Worm (Caenorhabditis elegans) whole organism, mixed stage, embryonic: ENCODE data around the gene T04C12.8.

Experiments
- M03D4.4 ChIP-seq: sonication (generic microtip); optimal IDR thresholded peaks from 2 replicates; lab custom pipeline; 2017; ENCODE audit warnings: mild to moderate bottlenecking, missing genetic modification characterization, missing compliant biosample characterization
- bed-3 ChIP-seq: fragments of 200-800 bp; sonication (Bioruptor generic); optimal IDR thresholded peaks from 3 replicates; lab custom pipeline; 2018; ENCODE audit warnings: mild to moderate bottlenecking, missing genetic modification characterization, moderate library complexity, missing compliant biosample characterization
- blmp-1 ChIP-seq: fragments of 150-350 bp; optimal IDR thresholded peaks from 2 replicates; lab custom pipeline; 2014; ENCODE audit warnings: missing biosample characterization, missing genetic modification characterization
- ceh-39 ChIP-seq: fragments of 150-350 bp; optimal IDR thresholded peaks from 2 replicates; lab custom pipeline; 2014; ENCODE audit warnings: missing biosample characterization, missing genetic modification characterization
- ceh-43 ChIP-seq: fragments of 200-800 bp; sonication (Bioruptor generic); optimal IDR thresholded peaks from 2 replicates; lab custom pipeline; 2018; ENCODE audit warnings: mild to moderate bottlenecking, missing genetic modification characterization, moderate library complexity, missing compliant biosample characterization
- ceh-83 ChIP-seq: fragments of 200-800 bp; sonication (Bioruptor generic); optimal IDR thresholded peaks from 2 replicates; lab custom pipeline; 2018; ENCODE audit warnings: mild to moderate bottlenecking, missing genetic modification characterization, missing compliant biosample characterization
- ces-1 ChIP-seq: fragments of 150-350 bp; optimal IDR thresholded peaks from 2 replicates; lab custom pipeline; 2014; ENCODE audit warnings: missing biosample characterization, missing genetic modification reagents, missing genetic modification characterization
- cnd-1 ChIP-seq: fragments of 200-800 bp; sonication (Bioruptor generic); optimal IDR thresholded peaks from 2 replicates; lab custom pipeline; 2018; ENCODE audit warnings: mild to moderate bottlenecking, missing genetic modification characterization, missing compliant biosample characterization
- drap-1 ChIP-seq: fragments of 200-800 bp; sonication (Bioruptor generic); optimal IDR thresholded peaks from 3 replicates; lab custom pipeline; 2018; ENCODE audit warnings: mild to moderate bottlenecking, missing genetic modification characterization, missing compliant biosample characterization
- elt-1 ChIP-seq: sonication (generic microtip); optimal IDR thresholded peaks from 2 replicates; lab custom pipeline; 2017; ENCODE audit warnings: missing genetic modification characterization, mild to moderate bottlenecking, missing compliant biosample characterization, antibody characterized with exemption, moderate library complexity, borderline replicate concordance; ENCODE audit not compliant: insufficient read depth
- elt-3 ChIP-seq: fragments of 150-350 bp; optimal IDR thresholded peaks from 2 replicates; lab custom pipeline; 2014; ENCODE audit warnings: missing biosample characterization, missing genetic modification characterization
- flh-1 ChIP-seq: fragments of 200-800 bp; sonication (Bioruptor generic); optimal IDR thresholded peaks from 2 replicates; lab custom pipeline; 2018; ENCODE audit warnings: mild to moderate bottlenecking, missing genetic modification characterization, moderate library complexity, missing compliant biosample characterization
- ham-2 ChIP-seq: fragments of 200-800 bp; sonication (Bioruptor generic); optimal IDR thresholded peaks from 2 replicates; lab custom pipeline; 2018; ENCODE audit warnings: mild to moderate bottlenecking, missing genetic modification characterization, missing compliant biosample characterization
- hlh-1 ChIP-seq: fragments of 150-350 bp; optimal IDR thresholded peaks from 2 replicates; lab custom pipeline; 2014; ENCODE audit warnings: missing biosample characterization, missing genetic modification reagents, missing genetic modification characterization
- lin-13 ChIP-seq: fragments of 150-350 bp; optimal IDR thresholded peaks from 2 replicates; lab custom pipeline; 2014; ENCODE audit warnings: missing biosample characterization, missing genetic modification characterization
- lin-32 ChIP-seq: fragments of 200-800 bp; sonication (Bioruptor generic); optimal IDR thresholded peaks from 2 replicates; lab custom pipeline; 2018; ENCODE audit warnings: mild to moderate bottlenecking, missing genetic modification characterization, missing compliant biosample characterization
- lsy-2 ChIP-seq: fragments of 150-350 bp; optimal IDR thresholded peaks from 2 replicates; lab custom pipeline; 2014; ENCODE audit warnings: missing biosample characterization, missing genetic modification characterization
- mab-5 ChIP-seq: fragments of 150-350 bp; optimal IDR thresholded peaks from 2 replicates; lab custom pipeline; 2014; ENCODE audit warnings: missing biosample characterization, missing genetic modification characterization
- mep-1 ChIP-seq: fragments of 150-350 bp; optimal IDR thresholded peaks from 2 replicates; lab custom pipeline; 2017; ENCODE audit warnings: missing biosample characterization, missing genetic modification reagents, missing genetic modification characterization, inconsistent platforms
- mls-2 ChIP-seq: sonication (generic microtip); optimal IDR thresholded peaks from 2 replicates; lab custom pipeline; 2016; ENCODE audit warnings: mild to moderate bottlenecking, missing genetic modification characterization, moderate library complexity, missing compliant biosample characterization
- nhr-12 ChIP-seq: fragments of 150-350 bp; optimal IDR thresholded peaks from 2 replicates; lab custom pipeline; 2014; ENCODE audit warnings: missing biosample characterization, missing genetic modification characterization
- nhr-2 ChIP-seq: fragments of 150-350 bp; optimal IDR thresholded peaks from 2 replicates; lab custom pipeline; 2014; ENCODE audit warnings: missing biosample characterization, missing genetic modification characterization
- nhr-237 ChIP-seq: fragments of 150-350 bp; optimal IDR thresholded peaks from 2 replicates; lab custom pipeline; 2014; ENCODE audit warnings: missing biosample characterization, missing genetic modification characterization
- nhr-28 ChIP-seq: fragments of 150-350 bp; optimal IDR thresholded peaks from 2 replicates; lab custom pipeline; 2014; ENCODE audit warnings: missing biosample characterization, missing genetic modification characterization
- nhr-76 ChIP-seq: sonication (generic microtip); optimal IDR thresholded peaks from 2 replicates; lab custom pipeline; 2017; ENCODE audit warnings: missing biosample characterization, missing genetic modification characterization
- pha-4 ChIP-seq: fragments of 150-350 bp; optimal IDR thresholded peaks from 2 replicates; lab custom pipeline; 2018; ENCODE audit warnings: missing biosample characterization, missing genetic modification reagents, missing genetic modification characterization
- sem-2 ChIP-seq: fragments of 200-800 bp; sonication (Bioruptor generic); optimal IDR thresholded peaks from 2 replicates; lab custom pipeline; 2018; ENCODE audit warnings: mild to moderate bottlenecking, missing genetic modification characterization, missing compliant biosample characterization
- snpc-4 ChIP-seq: fragments of 150-350 bp; optimal IDR thresholded peaks from 2 replicates; lab custom pipeline; 2014; ENCODE audit warnings: missing biosample characterization, missing genetic modification characterization
- sptf-1 ChIP-seq: sonication (generic microtip); optimal IDR thresholded peaks from 2 replicates; lab custom pipeline; 2017; ENCODE audit warnings: mild to moderate bottlenecking, missing genetic modification characterization, moderate library complexity, missing compliant biosample characterization
- tbx-8 ChIP-seq: fragments of 200-800 bp; sonication (Bioruptor generic); optimal IDR thresholded peaks from 2 replicates; lab custom pipeline; 2018; ENCODE audit warnings: mild to moderate bottlenecking, missing genetic modification characterization, moderate library complexity, missing compliant biosample characterization
- unc-120 ChIP-seq: sonication (generic microtip); optimal IDR thresholded peaks from 2 replicates; lab custom pipeline; 2017; ENCODE audit warnings: missing genetic modification characterization, missing compliant biosample characterization; ENCODE audit not compliant: poor library complexity, severe bottlenecking
- unc-39 ChIP-seq: fragments of 150-350 bp; optimal IDR thresholded peaks from 2 replicates; lab custom pipeline; 2014; ENCODE audit warnings: missing biosample characterization, missing genetic modification characterization
- unc-62 ChIP-seq: fragments of 150-350 bp; optimal IDR thresholded peaks from 2 replicates; lab custom pipeline; 2014; ENCODE audit warnings: missing biosample characterization, missing genetic modification reagents, missing genetic modification characterization
- zip-8 ChIP-seq: fragments of 150-350 bp; optimal IDR thresholded peaks from 2 replicates; lab custom pipeline; 2014; ENCODE audit warnings: missing biosample characterization, missing genetic modification characterization
- ztf-11 ChIP-seq: fragments of 150-350 bp; optimal IDR thresholded peaks from 2 replicates; lab custom pipeline; 2014; ENCODE audit warnings: missing biosample characterization, missing genetic modification characterization

Gene T04C12.8

DNA sequence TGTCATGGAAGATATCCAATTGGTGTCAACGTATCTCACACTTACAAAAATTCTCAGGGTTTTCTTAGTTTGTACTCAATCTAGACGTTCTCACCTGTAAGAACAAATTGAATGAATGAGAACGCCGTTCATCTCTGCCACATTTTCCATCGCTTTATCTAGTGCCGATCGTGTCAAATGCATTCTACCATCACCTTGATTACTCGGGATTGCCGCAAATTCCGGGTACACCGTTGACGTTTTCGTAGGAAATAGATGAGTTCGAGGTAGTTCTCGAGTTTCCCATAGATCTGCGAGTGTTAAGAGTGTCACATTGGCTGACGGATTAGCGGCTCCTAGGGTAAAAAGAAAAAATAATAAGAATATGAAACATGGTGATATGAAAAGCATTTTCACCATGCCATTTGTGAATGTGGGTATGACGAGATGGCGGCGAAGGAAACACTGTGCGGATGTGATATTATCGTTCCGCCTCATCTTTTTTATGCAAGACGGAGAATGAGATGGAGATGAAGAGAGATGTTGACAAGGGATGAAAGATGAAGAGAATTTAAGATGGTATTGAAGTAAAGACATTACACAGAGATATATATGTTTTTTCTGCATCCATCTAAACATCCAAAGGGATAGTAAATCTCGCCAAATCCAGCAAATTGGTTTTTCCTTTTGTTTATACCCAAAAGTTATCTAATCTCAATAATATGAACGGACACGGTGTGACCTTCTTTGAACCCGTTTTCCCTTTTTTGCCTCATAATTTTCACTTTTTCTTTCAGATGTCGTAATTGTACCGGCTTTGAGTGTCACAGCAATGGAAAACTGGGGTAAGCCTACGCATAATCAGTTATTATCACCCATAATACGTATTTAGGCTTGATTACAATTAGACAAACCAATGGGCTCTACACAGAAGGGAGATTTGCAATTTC is 24.3 kb upstream of the T04C12.8 start, which contains the start of gene lact-8:
Gene lact-8, minus strand, starts transcription at position 445 of the 929 bp plus-strand sequence.
- TF ChIP-seq unc-62: no peak
- no peak for TF ChIP-seq sem-2 (GFP tag; lab: Kevin White, UChicago)
- TF ChIP-seq nhr-237: no peak
- TF ChIP-seq unc-120 (tag; lab: Kevin White, UChicago): no peak
- TF ChIP-seq cnd-1 (tag; lab: Kevin White, UChicago): no peak
- no peak for TF ChIP-seq drap-1 (GFP tag; lab: Kevin White, UChicago)
- peak; percentile 90 for TF ChIP-seq elt-1 (tag; lab: Kevin White, UChicago)

DNA sequence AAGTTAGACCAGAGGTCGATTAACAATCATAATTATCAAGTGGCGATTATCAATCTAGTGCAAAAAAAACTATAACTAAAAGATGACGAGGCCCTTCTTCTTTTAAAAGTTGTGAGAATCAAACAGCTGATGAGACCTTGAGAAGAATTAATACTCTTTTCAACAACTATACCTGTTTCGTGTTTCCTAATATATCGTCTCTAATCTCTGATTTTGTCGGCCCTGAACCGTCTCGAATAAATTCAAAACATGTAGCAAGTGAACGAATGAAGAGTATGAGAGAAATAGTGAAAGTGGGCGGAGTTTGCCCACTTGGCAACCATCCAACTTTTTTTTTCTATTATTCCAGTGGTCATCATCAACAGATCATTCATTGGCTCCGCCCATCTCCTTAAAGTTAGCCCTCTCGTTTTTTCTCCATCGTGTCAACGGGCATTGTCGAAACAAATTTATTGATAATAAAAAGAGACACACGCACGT is 18.4 kb upstream of the T04C12.8 start, which contains the start of gene Y42A5A.1:
Gene Y42A5A.1, plus strand, starts transcription at position 430 of the 480 bp plus-strand sequence.
- TF ChIP-seq zip-8 (tag; lab: Kevin White, UChicago) (no peak), unc-120 (tag; lab: Kevin White, UChicago) (no peak), snpc-4 (tag; lab: Kevin White, UChicago) (no peak), lsy-2 (no peak), ces-1 (no peak), nhr-28 (tag; lab: Kevin White, UChicago) (no peak), pha-4 (no peak), sptf-1 (tag; lab: Kevin White, UChicago) (no peak), nhr-237 (no peak)

DNA sequence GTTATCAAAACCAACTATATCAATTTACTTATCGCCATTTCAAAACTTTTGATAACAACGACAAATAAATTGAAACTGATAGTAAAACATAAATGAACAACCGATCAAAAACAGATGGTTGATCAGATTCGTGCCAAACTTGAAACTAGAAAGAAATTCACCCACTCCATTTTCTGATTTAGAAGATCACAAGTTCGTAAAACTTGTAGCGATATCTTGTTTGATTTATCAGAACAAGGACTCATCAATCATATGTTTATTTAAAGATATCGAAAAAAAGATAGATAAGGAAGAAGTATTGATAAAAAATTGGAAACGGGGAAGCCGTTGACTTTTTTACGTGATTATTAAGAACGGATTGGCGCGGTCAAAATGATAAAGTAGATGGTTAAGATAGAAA is 18.0 kb upstream of the T04C12.8 start:
- no peak for TF ChIP-seq drap-1 (GFP tag; lab: Kevin White, UChicago)
- no peak for TF ChIP-seq nhr-2 (tag; lab: Kevin White, UChicago)
- TF ChIP-seq ham-2 (GFP tag; lab: Kevin White, UChicago): no peak
- no peak for TF ChIP-seq ceh-39

DNA sequence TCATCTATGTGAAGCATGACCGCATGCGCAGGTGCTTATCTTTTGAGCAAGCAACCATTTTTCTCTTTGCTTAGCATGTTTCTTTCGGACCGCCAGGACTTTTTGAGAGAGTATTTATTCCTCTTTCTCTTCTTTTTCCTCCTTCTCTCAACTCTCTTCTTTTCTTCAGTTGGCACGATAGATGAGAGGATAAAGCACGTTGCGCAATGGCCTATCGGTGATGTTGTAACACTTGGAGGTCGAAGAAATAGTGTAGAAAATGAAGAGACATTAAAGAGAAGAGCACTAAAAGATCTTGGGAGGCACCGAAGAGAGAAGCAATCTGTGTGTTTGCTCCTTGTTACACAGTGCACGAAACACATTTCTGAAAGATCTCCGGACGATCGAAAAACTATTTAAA is 14.5 kb upstream of the T04C12.8 start:
- no peak for TF ChIP-seq nhr-76 (tag; lab: Kevin White, UChicago)
- TF ChIP-seq nhr-237: peak; percentile 75
- TF ChIP-seq ces-1: no peak
- TF ChIP-seq sem-2 (GFP tag; lab: Kevin White, UChicago): no peak
- no peak for TF ChIP-seq flh-1 (GFP tag; lab: Kevin White, UChicago)
- no peak for TF ChIP-seq lsy-2
- no peak for TF ChIP-seq drap-1 (GFP tag; lab: Kevin White, UChicago)
- TF ChIP-seq lin-32 (GFP tag; lab: Kevin White, UChicago): no peak
- no peak for TF ChIP-seq cnd-1 (tag; lab: Kevin White, UChicago)
- TF ChIP-seq nhr-2 (tag; lab: Kevin White, UChicago): no peak
- no peak for TF ChIP-seq nhr-12 (tag; lab: Kevin White, UChicago)
- TF ChIP-seq elt-3: no peak
- no peak for TF ChIP-seq unc-39 (tag; lab: Kevin White, UChicago)
- peak; percentile 26 for TF ChIP-seq ceh-39
- no peak for TF ChIP-seq tbx-8
- peak; percentile 85 for TF ChIP-seq hlh-1 (tag; lab: Kevin White, UChicago)
- TF ChIP-seq M03D4.4 (tag; lab: Kevin White, UChicago): no peak
- no peak for TF ChIP-seq sptf-1 (tag; lab: Kevin White, UChicago)
- no peak for TF ChIP-seq blmp-1 (tag; lab: Kevin White, UChicago)
- no peak for TF ChIP-seq mls-2
- TF ChIP-seq snpc-4 (tag; lab: Kevin White, UChicago): no peak
- peak; percentile 90 for TF ChIP-seq unc-120 (tag; lab: Kevin White, UChicago)
- TF ChIP-seq nhr-28 (tag; lab: Kevin White, UChicago): no peak
- TF ChIP-seq ceh-43: no peak
- TF ChIP-seq bed-3 (GFP tag; lab: Kevin White, UChicago): no peak
- no peak for TF ChIP-seq pha-4
- peak; percentile 70 for TF ChIP-seq unc-62
- TF ChIP-seq lin-13 (tag; lab: Kevin White, UChicago): no peak
- no peak for TF ChIP-seq mep-1 (tag; lab: Kevin White, UChicago)
- TF ChIP-seq ztf-11 (tag; lab: Kevin White, UChicago): no peak
- peak; percentile 95 for TF ChIP-seq zip-8 (tag; lab: Kevin White, UChicago)
- peak; percentile 74 for TF ChIP-seq mab-5 (tag; lab: Kevin White, UChicago)
- no peak for TF ChIP-seq ceh-83 (GFP tag; lab: Kevin White, UChicago)
- TF ChIP-seq ham-2 (GFP tag; lab: Kevin White, UChicago): peak; percentile 21
- peak; percentile 24 for TF ChIP-seq elt-1 (tag; lab: Kevin White, UChicago)
